Worm (Caenorhabditis elegans): Measurements from ENCODE around the gene srbc-40.

ce11 chrV:736171-736570 lies 16.5 kb upstream of the srbc-40 start, which contains the start of gene srj-25:
- TF ChIP-seq nhr-76 (tag; optimal IDR thresholded peaks at IDR 0.05) (no peak), ztf-11 (tag; optimal IDR thresholded peaks at IDR 0.05) (no peak), mab-5 (tag; optimal IDR thresholded peaks at IDR 0.05) (no peak), elt-1 (tag; optimal IDR thresholded peaks at IDR 0.05; ENCODE audit: borderline replicate concordance, insufficient read depth) (no peak), unc-62 (GFP tag; optimal IDR thresholded peaks at IDR 0.05) (no peak), nhr-237 (tag; optimal IDR thresholded peaks at IDR 0.05) (no peak), elt-3 (tag; optimal IDR thresholded peaks at IDR 0.05) (no peak), blmp-1 (tag; optimal IDR thresholded peaks at IDR 0.05) (no peak), pha-4 (tag; optimal IDR thresholded peaks at IDR 0.05) (no peak), lin-32 (GFP tag; optimal IDR thresholded peaks at IDR 0.05) (no peak), nhr-12 (tag; optimal IDR thresholded peaks at IDR 0.05) (no peak), ham-2 (GFP tag; optimal IDR thresholded peaks at IDR 0.05) (no peak)
